Worm (Caenorhabditis elegans) whole organism, late embryonic: ENCODE measurements around the gene pho-12.

Experiments used
- C38D4.7 ChIP-seq: fragments of 200-800 bp; sonication (Bioruptor generic); optimal IDR thresholded peaks from 2 replicates; lab custom pipeline; 2018; ENCODE audit warnings: mild to moderate bottlenecking, missing genetic modification characterization, moderate library complexity, missing compliant biosample characterization
- Y22D7AL.16 ChIP-seq: sonication (generic microtip); optimal IDR thresholded peaks from 2 replicates; lab custom pipeline; 2016; ENCODE audit warnings: missing genetic modification characterization, missing compliant biosample characterization
- ahr-1 ChIP-seq: sonication (generic microtip); optimal IDR thresholded peaks from 2 replicates; lab custom pipeline; 2016; ENCODE audit warnings: missing genetic modification characterization, missing compliant biosample characterization
- ceh-14 ChIP-seq: sonication (generic microtip); optimal IDR thresholded peaks from 2 replicates; lab custom pipeline; 2016; ENCODE audit warnings: missing genotype, missing genetic modification characterization, missing compliant biosample characterization
- ceh-22 ChIP-seq: sonication (generic microtip); optimal IDR thresholded peaks from 2 replicates; lab custom pipeline; 2017; ENCODE audit warnings: missing biosample characterization, missing genetic modification characterization
- ceh-24 ChIP-seq: sonication (generic microtip); optimal IDR thresholded peaks from 2 replicates; lab custom pipeline; 2016; ENCODE audit warnings: mild to moderate bottlenecking, missing genetic modification characterization, missing compliant biosample characterization
- ceh-30 ChIP-seq: fragments of 150-350 bp; optimal IDR thresholded peaks from 2 replicates; lab custom pipeline; 2014; ENCODE audit warnings: missing biosample characterization, missing genetic modification characterization
- ceh-34 ChIP-seq: sonication (generic microtip); optimal IDR thresholded peaks from 2 replicates; lab custom pipeline; 2016; ENCODE audit warnings: mild to moderate bottlenecking, missing genetic modification characterization, missing compliant biosample characterization
- ceh-48 ChIP-seq: sonication (generic microtip); optimal IDR thresholded peaks from 2 replicates; lab custom pipeline; 2016; ENCODE audit warnings: missing genetic modification characterization, inconsistent platforms, missing compliant biosample characterization
- dve-1 ChIP-seq: sonication (generic microtip); optimal IDR thresholded peaks from 2 replicates; lab custom pipeline; 2017; ENCODE audit warnings: antibody characterized with exemption, mild to moderate bottlenecking, missing genetic modification characterization, missing compliant biosample characterization
- elt-2 ChIP-seq: sonication (generic microtip); optimal IDR thresholded peaks from 2 replicates; lab custom pipeline; 2016; ENCODE audit warnings: missing genetic modification reagents, missing genetic modification characterization, missing compliant biosample characterization
- eyg-1 ChIP-seq: sonication (generic microtip); optimal IDR thresholded peaks from 2 replicates; lab custom pipeline; 2016; ENCODE audit warnings: missing genotype, missing genetic modification characterization, missing compliant biosample characterization
- fax-1 ChIP-seq: sonication (generic microtip); optimal IDR thresholded peaks from 2 replicates; lab custom pipeline; 2016; ENCODE audit warnings: missing genotype, missing genetic modification characterization, missing compliant biosample characterization
- fkh-10 ChIP-seq: fragments of 150-350 bp; optimal IDR thresholded peaks from 2 replicates; lab custom pipeline; 2014; ENCODE audit warnings: missing biosample characterization, missing genetic modification reagents, missing genetic modification characterization
- gmeb-2 ChIP-seq: sonication (generic microtip); optimal IDR thresholded peaks from 2 replicates; lab custom pipeline; 2016; ENCODE audit warnings: missing genetic modification characterization, inconsistent platforms, missing compliant biosample characterization
- hlh-15 ChIP-seq: sonication (generic microtip); optimal IDR thresholded peaks from 2 replicates; lab custom pipeline; 2016; ENCODE audit warnings: missing genetic modification characterization, missing compliant biosample characterization
- hlh-6 ChIP-seq: sonication (generic microtip); optimal IDR thresholded peaks from 2 replicates; lab custom pipeline; 2016; ENCODE audit warnings: missing genotype, missing genetic modification characterization, missing compliant biosample characterization
- hlh-8 ChIP-seq: sonication (generic microtip); optimal IDR thresholded peaks from 2 replicates; lab custom pipeline; 2016; ENCODE audit warnings: missing genotype, missing genetic modification characterization, missing compliant biosample characterization
- lim-6 ChIP-seq: sonication (generic microtip); optimal IDR thresholded peaks from 2 replicates; lab custom pipeline; 2016; ENCODE audit warnings: missing genetic modification characterization, missing compliant biosample characterization
- lin-11 ChIP-seq: fragments of 200-800 bp; sonication (Bioruptor generic); optimal IDR thresholded peaks from 2 replicates; lab custom pipeline; 2018; ENCODE audit warnings: mild to moderate bottlenecking, missing genetic modification characterization, missing compliant biosample characterization
- nfya-1 ChIP-seq: sonication (generic microtip); optimal IDR thresholded peaks from 2 replicates; lab custom pipeline; 2017; ENCODE audit warnings: missing genetic modification characterization, mild to moderate bottlenecking, missing compliant biosample characterization, antibody characterized with exemption, moderate library complexity
- pat-9 ChIP-seq: fragments of 200-800 bp; sonication (Bioruptor generic); optimal IDR thresholded peaks from 2 replicates; lab custom pipeline; 2018; ENCODE audit warnings: mild to moderate bottlenecking, missing genetic modification characterization, moderate library complexity, missing compliant biosample characterization
- pqm-1 ChIP-seq: sonication (generic microtip); optimal IDR thresholded peaks from 2 replicates; lab custom pipeline; 2016; ENCODE audit warnings: missing genetic modification characterization, missing compliant biosample characterization
- pros-1 ChIP-seq: fragments of 150-350 bp; optimal IDR thresholded peaks from 2 replicates; lab custom pipeline; 2014; ENCODE audit warnings: missing biosample characterization, missing genetic modification reagents, missing genetic modification characterization
- rnt-1 ChIP-seq: sonication (generic microtip); optimal IDR thresholded peaks from 2 replicates; lab custom pipeline; 2016; ENCODE audit warnings: missing genetic modification characterization, missing compliant biosample characterization
- tbx-2 ChIP-seq: sonication (generic microtip); optimal IDR thresholded peaks from 2 replicates; lab custom pipeline; 2016; ENCODE audit warnings: missing genetic modification characterization, missing compliant biosample characterization
- tbx-7 ChIP-seq: sonication (generic microtip); optimal IDR thresholded peaks from 2 replicates; lab custom pipeline; 2016; ENCODE audit warnings: missing genotype, missing genetic modification characterization, missing compliant biosample characterization
- ttx-3 ChIP-seq: sonication (generic microtip); optimal IDR thresholded peaks from 2 replicates; lab custom pipeline; 2016; ENCODE audit warnings: missing genetic modification reagents, missing genetic modification characterization, missing compliant biosample characterization
- unc-3 ChIP-seq, 2 experiments: fragments of 200-800 bp in 1 of 2; sonication (Bioruptor generic) in 1 of 2; sonication (generic microtip) in 1 of 2; conservative IDR thresholded peaks in 1 of 2; optimal IDR thresholded peaks in 1 of 2; 2 replicates each; pipeline versions ENCODE4 v1.3.6 to Lab custom; 2016 to 2022; ENCODE audit warnings: missing compliant biosample characterization in 2 of 2, missing genetic modification characterization in 2 of 2, missing genetic modification reagents in 1 of 2
- unc-42 ChIP-seq: sonication (generic microtip); optimal IDR thresholded peaks from 2 replicates; lab custom pipeline; 2016; ENCODE audit warnings: missing genotype, missing genetic modification characterization, missing compliant biosample characterization
- unc-55 ChIP-seq: sonication (generic microtip); optimal IDR thresholded peaks from 2 replicates; lab custom pipeline; 2017; ENCODE audit warnings: missing biosample characterization, missing genetic modification reagents, missing genetic modification characterization

pho-12 gene

ce11 chrII:5103784-5104457 is 43.3 kb upstream of the pho-12 start, which contains the start of the genes C04G6.11 and mpk-2:
Gene C04G6.11 (minus strand): TSS chrII:5103834.
Gene mpk-2 (plus strand): TSS chrII:5104118.
- TF ChIP-seq elt-2 (tag; lab: Kevin White, UChicago) (peak; percentile 70), unc-3 (GFP tag; conservative IDR thresholded peaks at IDR 0.05; lab: Robert Waterston, UW) (no peak), unc-3 (tag; optimal IDR thresholded peaks at IDR 0.05; lab: Kevin White, UChicago) (no peak)

ce11 chrII:5103189-5103588 is 42.6 kb upstream of the pho-12 start:
- TF ChIP-seq hlh-8 (tag; lab: Kevin White, UChicago) (no peak), Y22D7AL.16 (tag; lab: Kevin White, UChicago) (no peak), pqm-1 (tag; lab: Kevin White, UChicago) (no peak), ceh-22 (tag; lab: Kevin White, UChicago) (no peak), ceh-24 (tag; lab: Kevin White, UChicago) (no peak), tbx-2 (tag; lab: Kevin White, UChicago) (no peak), ceh-14 (tag; lab: Kevin White, UChicago) (no peak), lim-6 (no peak), C38D4.7 (no peak), gmeb-2 (tag; lab: Kevin White, UChicago) (no peak)
- TF ChIP-seq, all 69 proteins: peak for 0

- TF ChIP-seq unc-42 (tag; lab: Kevin White, UChicago), result no peak
- no peak for TF ChIP-seq unc-3 (GFP tag; conservative IDR thresholded peaks at IDR 0.05; lab: Robert Waterston, UW)
- no peak for TF ChIP-seq unc-3 (tag; optimal IDR thresholded peaks at IDR 0.05; lab: Kevin White, UChicago)
- TF ChIP-seq hlh-8 (tag; lab: Kevin White, UChicago), result no peak
- no peak for TF ChIP-seq unc-55
- TF ChIP-seq hlh-6, result no peak
- no peak for TF ChIP-seq ceh-48 (tag; lab: Kevin White, UChicago)
- no peak for TF ChIP-seq tbx-7 (tag; lab: Kevin White, UChicago)
- TF ChIP-seq hlh-15 (tag; lab: Kevin White, UChicago), result no peak
- TF ChIP-seq eyg-1 (tag; lab: Kevin White, UChicago), result no peak
- TF ChIP-seq ceh-14 (tag; lab: Kevin White, UChicago), result no peak
- TF ChIP-seq pat-9, result no peak
- TF ChIP-seq ahr-1 (tag; lab: Kevin White, UChicago), result no peak
Measured at ce11 chrII:5101701-5102100, 41.1 kb upstream of the pho-12 start, which contains the start of the genes idpb-3 and idpb-1. Gene idpb-3 (minus strand): TSS chrII:5101801. Gene idpb-1 (plus strand): TSS chrII:5101984.

- TF ChIP-seq lim-6, result no peak
- TF ChIP-seq ceh-30 (tag; lab: Kevin White, UChicago), result no peak
- TF ChIP-seq ttx-3, result no peak
- TF ChIP-seq fkh-10, result no peak
- TF ChIP-seq ceh-34 (tag; lab: Kevin White, UChicago), result no peak
- no peak for TF ChIP-seq unc-55
- no peak for TF ChIP-seq fax-1 (tag; lab: Kevin White, UChicago)
- TF ChIP-seq pros-1 (tag; lab: Kevin White, UChicago), result no peak
- TF ChIP-seq rnt-1 (tag; lab: Kevin White, UChicago), result no peak
Measured at ce11 chrII:5099649-5100048, 39.0 kb upstream of the pho-12 start, which contains the start of gene C04G6.6. Gene C04G6.6 (minus strand): TSS chrII:5099749.

- TF ChIP-seq dve-1 (tag; lab: Kevin White, UChicago), result no peak
- TF ChIP-seq lin-11 (tag; lab: Kevin White, UChicago), result no peak
- TF ChIP-seq nfya-1 (tag; lab: Kevin White, UChicago), result peak; percentile 77
- TF ChIP-seq tbx-7 (tag; lab: Kevin White, UChicago), result no peak
- no peak for TF ChIP-seq rnt-1 (tag; lab: Kevin White, UChicago)
Measured at ce11 chrII:5099034-5099433, 38.4 kb upstream of the pho-12 start.
